Worm (Caenorhabditis elegans): ENCODE data around the gene T03G6.7.

DNA sequence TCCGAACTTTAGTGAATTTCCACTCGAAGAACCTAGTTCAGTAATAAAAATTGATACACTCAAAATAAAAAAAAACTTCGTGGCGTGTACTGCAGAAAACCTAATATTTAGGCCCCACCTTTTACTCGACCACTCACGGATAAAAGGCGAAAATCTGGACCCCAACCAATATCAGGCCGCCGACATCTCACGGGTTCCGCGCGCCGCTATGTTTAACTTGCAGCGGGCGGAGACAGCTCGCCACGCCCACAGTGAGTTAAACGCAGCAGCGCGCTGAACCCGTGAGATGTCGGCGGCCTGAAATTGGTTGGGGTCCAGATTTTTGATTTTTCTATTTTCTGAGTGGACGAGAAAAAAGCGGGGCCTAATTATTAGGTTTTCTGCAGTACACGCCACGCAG, 39.0 kb downstream of the T03G6.7 start:
- TF ChIP-seq ztf-4 (tag; optimal IDR thresholded peaks at IDR 0.05) = no peak
- no peak for TF ChIP-seq nhr-77 (tag; optimal IDR thresholded peaks at IDR 0.05)
- no peak for TF ChIP-seq skn-1 (tag; optimal IDR thresholded peaks at IDR 0.05)
- TF ChIP-seq elt-3 (tag; optimal IDR thresholded peaks at IDR 0.05) = no peak
- TF ChIP-seq ZK546.5 (tag; optimal IDR thresholded peaks at IDR 0.05) = no peak
- TF ChIP-seq ama-1 (optimal IDR thresholded peaks at IDR 0.05) = no peak
- no peak for TF ChIP-seq nfya-1 (tag; optimal IDR thresholded peaks at IDR 0.05; ENCODE audit: insufficient read depth)
- TF ChIP-seq unc-39 (tag; optimal IDR thresholded peaks at IDR 0.05) = no peak

Measured in whole organism, L3 larva.